Worm (Caenorhabditis elegans) whole organism, L4 larva: Measurements from ENCODE around the gene fkh-5.
A peak's percentile ranks its signal among the peaks of the same experiment; 100 is the strongest.

Experiments used
- D1046.2 ChIP-seq: fragments of 200-800 bp; sonication (Bioruptor generic); IDR thresholded peaks from 2 replicates; pipeline ENCODE4 v1.3.6; 2022; ENCODE audit warnings: missing genetic modification characterization, missing compliant biosample characterization
- aha-1 ChIP-seq: fragments of 150-350 bp; peaks from one replicate; lab custom pipeline; 2014; ENCODE audit warnings: missing biosample characterization, missing genetic modification characterization
- ama-1 ChIP-seq: fragments of 150-350 bp; optimal IDR thresholded peaks from 2 replicates; lab custom pipeline; 2014; ENCODE audit warnings: inconsistent platforms, mixed read lengths
- attf-4 ChIP-seq: sonication (generic microtip); optimal IDR thresholded peaks from 3 replicates; lab custom pipeline; 2017; ENCODE audit warnings: missing biosample characterization, missing genetic modification characterization
- ceh-28 ChIP-seq: fragments of 150-350 bp; optimal IDR thresholded peaks from 2 replicates; lab custom pipeline; 2014; ENCODE audit warnings: missing biosample characterization, missing genetic modification reagents, missing genetic modification characterization
- ceh-44 ChIP-seq: fragments of 200-800 bp; sonication (Bioruptor generic); IDR thresholded peaks from 2 replicates; pipeline ENCODE4 v1.3.6; 2022; ENCODE audit warnings: missing genetic modification reagents, missing genetic modification characterization, missing compliant biosample characterization
- daf-12 ChIP-seq: fragments of 150-350 bp; optimal IDR thresholded peaks from 2 replicates; lab custom pipeline; 2014; ENCODE audit warnings: missing biosample characterization, missing genetic modification reagents, missing genetic modification characterization
- daf-16 ChIP-seq, 3 experiments: sonication (generic microtip); optimal IDR thresholded peaks; 2 replicates each; lab custom pipeline; 2016 to 2017; ENCODE audit warnings: missing genetic modification characterization in 3 of 3, missing genetic modification reagents in 3 of 3, mild to moderate bottlenecking in 2 of 3, missing compliant biosample characterization in 2 of 3, missing biosample characterization in 1 of 3, moderate library complexity in 1 of 3
- daf-8 ChIP-seq: fragments of 200-800 bp; sonication (Bioruptor generic); IDR thresholded peaks from 2 replicates; pipeline ENCODE4 v1.3.6; 2022; ENCODE audit warnings: missing genetic modification characterization, missing compliant biosample characterization
- dmd-6 ChIP-seq: fragments of 200-800 bp; sonication (Bioruptor generic); IDR thresholded peaks from 2 replicates; pipeline ENCODE4 v1.3.6; 2022; ENCODE audit warnings: missing genetic modification reagents, missing genetic modification characterization, missing compliant biosample characterization
- dve-1 ChIP-seq: sonication (generic microtip); optimal IDR thresholded peaks from 2 replicates; lab custom pipeline; 2017; ENCODE audit warnings: antibody characterized with exemption, mild to moderate bottlenecking, missing genetic modification characterization, missing compliant biosample characterization; ENCODE audit not compliant: insufficient read depth
- egl-43 ChIP-seq: fragments of 200-800 bp; sonication (Bioruptor generic); IDR thresholded peaks from 2 replicates; pipeline ENCODE4 v1.3.6; 2022; ENCODE audit warnings: missing genetic modification reagents, missing genetic modification characterization, missing compliant biosample characterization
- fos-1 ChIP-seq: fragments of 150-350 bp; optimal IDR thresholded peaks from 2 replicates; lab custom pipeline; 2014; ENCODE audit warnings: missing biosample characterization, missing genetic modification characterization
- hif-1 ChIP-seq, 2 experiments: sonication (generic microtip); optimal IDR thresholded peaks; 2 replicates each; lab custom pipeline; 2016 to 2017; ENCODE audit warnings: missing compliant biosample characterization in 2 of 2, missing genetic modification characterization in 2 of 2, missing genetic modification reagents in 2 of 2, missing genotype in 2 of 2, mild to moderate bottlenecking in 1 of 2
- hlh-11 ChIP-seq: fragments of 200-800 bp; sonication (Bioruptor generic); optimal IDR thresholded peaks from 2 replicates; lab custom pipeline; 2018; ENCODE audit warnings: mild to moderate bottlenecking, missing genetic modification characterization, missing compliant biosample characterization
- lin-13 ChIP-seq: fragments of 150-350 bp; optimal IDR thresholded peaks from 2 replicates; lab custom pipeline; 2014; ENCODE audit warnings: missing biosample characterization, missing genetic modification reagents, missing genetic modification characterization
- lin-38 ChIP-seq: fragments of 200-800 bp; sonication (Bioruptor generic); IDR thresholded peaks from 2 replicates; pipeline ENCODE4 v1.3.6; 2022; ENCODE audit warnings: missing genetic modification reagents, missing genetic modification characterization, missing compliant biosample characterization
- lir-3 ChIP-seq: sonication (generic microtip); optimal IDR thresholded peaks from 2 replicates; lab custom pipeline; 2016; ENCODE audit warnings: mild to moderate bottlenecking, missing genetic modification characterization, missing compliant biosample characterization
- nhr-111 ChIP-seq: fragments of 200-800 bp; sonication (Bioruptor generic); optimal IDR thresholded peaks from 2 replicates; lab custom pipeline; 2018; ENCODE audit warnings: mild to moderate bottlenecking, missing genetic modification characterization, missing compliant biosample characterization
- nhr-28 ChIP-seq: fragments of 150-350 bp; optimal IDR thresholded peaks from 2 replicates; lab custom pipeline; 2014; ENCODE audit warnings: missing biosample characterization, missing genetic modification characterization
- nhr-41 ChIP-seq: fragments of 200-800 bp; sonication (Bioruptor generic); IDR thresholded peaks from 2 replicates; pipeline ENCODE4 v1.3.6; 2022; ENCODE audit warnings: missing genetic modification reagents, missing genetic modification characterization, missing compliant biosample characterization
- pha-4 ChIP-seq, 2 experiments: fragments of 150-350 bp in 1 of 2; fragments of 200-800 bp in 1 of 2; sonication (Bioruptor generic) in 1 of 2; IDR thresholded peaks in 1 of 2; optimal IDR thresholded peaks in 1 of 2; 2 replicates each; pipeline versions ENCODE4 v1.3.6 to Lab custom; 2014 to 2022; ENCODE audit warnings: missing genetic modification characterization in 2 of 2, missing genetic modification reagents in 2 of 2, missing biosample characterization in 1 of 2, missing compliant biosample characterization in 1 of 2
- pqm-1 ChIP-seq: sonication (generic microtip); optimal IDR thresholded peaks from 2 replicates; lab custom pipeline; 2017; ENCODE audit warnings: missing biosample characterization, missing genetic modification characterization
- unc-39 ChIP-seq: sonication (generic microtip); optimal IDR thresholded peaks from 2 replicates; lab custom pipeline; 2017; ENCODE audit warnings: missing biosample characterization, missing genetic modification characterization
- ztf-11 ChIP-seq: fragments of 150-350 bp; optimal IDR thresholded peaks from 2 replicates; lab custom pipeline; 2014; ENCODE audit warnings: missing biosample characterization, missing genetic modification characterization

The fkh-5 gene

ce11 chrIII:4879445-4879844, 35.0 kb downstream of the fkh-5 start, which contains the start of gene C35D10.1:
Gene C35D10.1 (plus strand): TSS chrIII:4879745.
- no peak for TF ChIP-seq daf-12 (tag; lab: Kevin White, UChicago)
- no peak for TF ChIP-seq ztf-11 (tag; lab: Kevin White, UChicago)
- TF ChIP-seq lin-38 (GFP tag; lab: Robert Waterston, UW) = peak; percentile 62
- peak; percentile 38 for TF ChIP-seq ceh-28

DNA sequence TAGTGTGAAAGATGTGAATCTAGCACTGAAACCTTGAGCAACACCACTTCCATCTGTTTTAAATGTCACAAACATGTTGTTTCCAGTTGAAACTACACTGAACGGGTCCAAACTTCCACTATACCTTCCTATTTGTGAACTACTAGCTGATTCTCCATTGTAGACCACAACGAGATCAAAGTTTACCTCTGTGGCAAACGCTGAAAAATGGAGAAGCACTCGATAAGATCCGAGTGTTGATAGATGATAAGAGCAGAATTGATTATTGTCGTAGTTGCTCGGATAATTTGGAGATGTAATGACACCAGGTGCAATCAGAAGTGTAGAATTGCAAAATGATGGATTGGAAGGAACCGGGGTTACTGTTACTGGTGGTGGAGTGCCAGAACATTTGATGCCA, 37.5 kb downstream of the fkh-5 start:
- TF ChIP-seq pqm-1 (tag; lab: Kevin White, UChicago) = peak; percentile 38
- TF ChIP-seq ceh-44 (GFP tag; lab: Robert Waterston, UW) = no peak
- peak; percentile 11 for TF ChIP-seq nhr-28 (tag; lab: Kevin White, UChicago)
- no peak for TF ChIP-seq daf-16 (GFP tag; optimal IDR thresholded peaks at IDR 0.05; lab: Kevin White, UChicago)
- peak; percentile 22 for TF ChIP-seq daf-16 (tag; optimal IDR thresholded peaks at IDR 0.05; lab: Kevin White, UChicago)
- TF ChIP-seq hlh-11 (tag; lab: Kevin White, UChicago) = peak; percentile 12
- 0 out of 2 replicates have a peak, but pooled peaks have one; percentile 17 for TF ChIP-seq dmd-6

ce11 chrIII:4883429-4883828, 39.0 kb downstream of the fkh-5 start, which contains the start of gene clec-5:
Gene clec-5 (minus strand): TSS chrIII:4883606.
- TF ChIP-seq daf-16 (GFP tag; optimal IDR thresholded peaks at IDR 0.05; lab: Kevin White, UChicago) = no peak
- peak; percentile 17 for TF ChIP-seq daf-16 (tag; optimal IDR thresholded peaks at IDR 0.05; lab: Kevin White, UChicago)
- no peak for TF ChIP-seq ama-1 (lab: Kevin White, UChicago)
- TF ChIP-seq fos-1 (tag; lab: Kevin White, UChicago) = no peak
- peak; percentile 13 for TF ChIP-seq dve-1 (tag; lab: Kevin White, UChicago)
- TF ChIP-seq egl-43 (GFP tag; lab: Robert Waterston, UW) = no peak
- TF ChIP-seq pqm-1 (tag; lab: Kevin White, UChicago) = peak; percentile 56
- TF ChIP-seq nhr-111 (GFP tag; lab: Kevin White, UChicago) = no peak
- TF ChIP-seq daf-8 (GFP tag; lab: Robert Waterston, UW) = no peak

DNA sequence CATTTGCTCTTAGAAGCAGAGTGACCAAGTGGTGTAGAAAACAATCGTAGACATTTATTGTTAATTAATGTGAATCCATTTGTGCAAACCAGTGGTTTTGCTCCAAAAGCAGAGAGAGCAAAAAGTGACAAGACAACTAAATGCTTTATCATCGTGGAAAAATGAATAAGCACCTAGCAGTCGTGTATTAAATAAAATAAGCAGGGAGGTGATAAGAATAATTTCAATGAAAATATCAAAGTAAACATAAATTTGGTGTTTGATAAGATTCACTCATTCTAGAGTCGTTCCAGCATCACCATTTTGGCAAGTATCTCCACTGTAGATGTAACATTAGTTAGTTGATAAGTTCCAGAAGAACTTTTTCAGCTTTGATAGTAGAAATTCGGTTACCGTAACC, 42.8 kb downstream of the fkh-5 start, which contains the start of gene clec-6:
TSS of gene clec-6 (minus strand) at position 154 of the 400 bp plus-strand sequence.
- TF ChIP-seq nhr-28 (tag; lab: Kevin White, UChicago) (peak; percentile 8), attf-4 (tag; lab: Kevin White, UChicago) (no peak), D1046.2 (GFP tag; lab: Robert Waterston, UW) (no peak), ama-1 (lab: Kevin White, UChicago) (no peak), daf-12 (tag; lab: Kevin White, UChicago) (no peak), daf-16 (GFP tag; optimal IDR thresholded peaks at IDR 0.05; lab: Kevin White, UChicago) (no peak), daf-16 (tag; optimal IDR thresholded peaks at IDR 0.05; lab: Kevin White, UChicago) (peak; percentile 42), pha-4 (GFP tag; IDR thresholded peaks at IDR 0.05; lab: Robert Waterston, UW) (no peak), pha-4 (tag; optimal IDR thresholded peaks at IDR 0.05; lab: Kevin White, UChicago) (no peak), lir-3 (tag; lab: Kevin White, UChicago) (no peak), dmd-6 (peak; percentile 36; the same call in 1 of the 2 replicates), dve-1 (tag; lab: Kevin White, UChicago) (no peak), hif-1 (tag; optimal IDR thresholded peaks at IDR 0.05; lab: Kevin White, UChicago) (no peak)

ce11 chrIII:4890997-4891396, 46.5 kb downstream of the fkh-5 start, which contains the start of gene F26F4.5:
Gene F26F4.5 (minus strand): TSS chrIII:4891252.
- TF ChIP-seq fos-1 (tag; lab: Kevin White, UChicago) = no peak
- no peak for TF ChIP-seq lin-13 (GFP tag; lab: Kevin White, UChicago)
- TF ChIP-seq lin-38 (GFP tag; lab: Robert Waterston, UW) = peak; percentile 45; the same call in 1 of the 2 replicates
- TF ChIP-seq nhr-41 (GFP tag; lab: Robert Waterston, UW) = no peak
- TF ChIP-seq lir-3 (tag; lab: Kevin White, UChicago) = no peak
- peak; percentile 70 for TF ChIP-seq aha-1
- TF ChIP-seq nhr-111 (GFP tag; lab: Kevin White, UChicago) = no peak
- TF ChIP-seq, all 104 proteins: peak for 2

- TF ChIP-seq unc-39 = no peak
- TF ChIP-seq, all 104 proteins: peak for 0
These were observed 49.1 kb downstream of the fkh-5 start, which contains the start of gene F26F4.6 for ce11 chrIII:4893540-4893939. Gene F26F4.6 (minus strand): TSS chrIII:4893640.
